Worm (Caenorhabditis elegans) whole organism, mixed stage, embryonic: ENCODE data around the gene pro-1.

Source experiments
- flh-1 ChIP-seq: fragments of 200-800 bp; sonication (Bioruptor generic); optimal IDR thresholded peaks from 2 replicates; lab custom pipeline; 2018; ENCODE audit warnings: mild to moderate bottlenecking, missing genetic modification characterization, moderate library complexity, missing compliant biosample characterization
- mep-1 ChIP-seq: fragments of 150-350 bp; optimal IDR thresholded peaks from 2 replicates; lab custom pipeline; 2017; ENCODE audit warnings: missing biosample characterization, missing genetic modification reagents, missing genetic modification characterization, inconsistent platforms
- nhr-2 ChIP-seq: fragments of 150-350 bp; optimal IDR thresholded peaks from 2 replicates; lab custom pipeline; 2014; ENCODE audit warnings: missing biosample characterization, missing genetic modification characterization
- nhr-28 ChIP-seq: fragments of 150-350 bp; optimal IDR thresholded peaks from 2 replicates; lab custom pipeline; 2014; ENCODE audit warnings: missing biosample characterization, missing genetic modification characterization
- nhr-76 ChIP-seq: sonication (generic microtip); optimal IDR thresholded peaks from 2 replicates; lab custom pipeline; 2017; ENCODE audit warnings: missing biosample characterization, missing genetic modification characterization
- snpc-4 ChIP-seq: fragments of 150-350 bp; optimal IDR thresholded peaks from 2 replicates; lab custom pipeline; 2014; ENCODE audit warnings: missing biosample characterization, missing genetic modification characterization

DNA sequence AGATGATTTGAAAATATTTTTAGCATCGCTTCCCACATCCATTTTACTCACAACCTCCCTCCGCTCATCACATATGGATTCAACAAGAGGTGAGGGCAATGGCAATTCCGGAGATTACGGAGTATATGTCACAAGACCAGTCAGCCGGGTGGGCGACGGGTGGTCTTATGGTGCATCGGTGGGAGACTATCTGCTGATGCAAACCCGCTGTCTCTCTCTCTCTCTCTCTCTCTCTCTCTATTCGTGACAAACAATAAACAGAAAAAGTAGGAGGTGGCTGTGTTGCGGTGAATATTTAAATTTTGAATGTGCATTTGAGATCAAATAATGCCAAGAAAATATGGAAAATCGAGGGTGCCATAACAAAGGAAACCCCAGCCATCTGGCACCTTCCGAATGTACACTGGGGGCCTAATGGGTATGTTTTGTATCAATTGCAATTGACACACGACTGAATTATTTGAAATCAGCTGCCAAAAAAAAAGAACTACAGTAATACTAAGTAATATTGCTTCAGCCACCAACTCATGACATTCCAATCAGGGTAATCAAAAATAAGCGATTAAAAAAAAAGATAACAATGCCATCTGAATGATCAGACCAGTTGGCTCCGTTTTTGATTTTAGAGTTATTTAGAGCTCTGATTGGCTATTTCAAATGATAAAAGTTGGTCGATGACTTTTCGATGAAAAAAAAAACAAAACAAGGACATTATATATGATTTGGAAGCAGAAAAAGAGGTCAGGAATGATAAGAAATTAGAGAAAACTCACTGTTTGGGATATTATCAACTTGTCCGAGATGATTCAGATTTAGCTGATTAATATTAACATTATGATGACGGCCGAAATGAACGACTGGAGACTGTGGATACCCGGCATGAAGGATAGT lies 6.3 kb upstream of the pro-1 start:
- no peak for TF ChIP-seq nhr-2
- TF ChIP-seq nhr-28 (tag; lab: Kevin White, UChicago), result no peak
- no peak for TF ChIP-seq flh-1 (GFP tag; lab: Kevin White, UChicago)
- no peak for TF ChIP-seq snpc-4
- no peak for TF ChIP-seq nhr-76 (tag; lab: Kevin White, UChicago)
- no peak for TF ChIP-seq mep-1 (tag; lab: Kevin White, UChicago)
